Fruit fly (Drosophila melanogaster) whole organism, embryonic: Measurements from ENCODE around the gene sr.

Experiments used
- Atf6 ChIP-seq: fragments of 200-800 bp; sonication (Bioruptor generic); IDR thresholded peaks from 2 replicates; pipeline ENCODE4 v1.3.6; 2022; ENCODE audit warnings: missing biosample characterization, missing genetic modification characterization
- CG10543 ChIP-seq: fragments of 200-800 bp; sonication (Bioruptor generic); optimal IDR thresholded peaks from 3 replicates; lab custom pipeline; 2017; ENCODE audit warnings: missing biosample characterization, mild to moderate bottlenecking, missing genetic modification characterization, moderate library complexity
- CG12659 ChIP-seq: fragments of 200-800 bp; sonication (Bioruptor generic); optimal IDR thresholded peaks from 3 replicates; lab custom pipeline; 2017; ENCODE audit warnings: mild to moderate bottlenecking, missing biosample characterization, missing genetic modification reagents, missing genetic modification characterization
- CG13287 ChIP-seq: fragments of 200-800 bp; sonication (Bioruptor generic); IDR thresholded peaks from 2 replicates; pipeline ENCODE4 v1.3.6; 2022; ENCODE audit warnings: missing biosample characterization, missing genetic modification characterization; ENCODE audit not compliant: partially characterized antibody
- CG15696 ChIP-seq: fragments of 200-800 bp; sonication (Bioruptor generic); optimal IDR thresholded peaks from 2 replicates; lab custom pipeline; 2019; ENCODE audit warnings: missing biosample characterization, mild to moderate bottlenecking, missing genetic modification characterization, moderate library complexity
- CG1832 ChIP-seq: fragments of 200-800 bp; sonication (Bioruptor generic); optimal IDR thresholded peaks from 2 replicates; lab custom pipeline; 2017; ENCODE audit warnings: missing biosample characterization, mild to moderate bottlenecking, missing genetic modification characterization, inconsistent platforms
- CG2120 ChIP-seq: fragments of 200-800 bp; sonication (Bioruptor generic); optimal IDR thresholded peaks from 3 replicates; lab custom pipeline; 2016; ENCODE audit warnings: missing biosample characterization, missing genetic modification characterization
- CG2712 ChIP-seq: fragments of 200-800 bp; optimal IDR thresholded peaks from 3 replicates; lab custom pipeline; 2019; ENCODE audit warnings: missing biosample characterization, mild to moderate bottlenecking, missing genetic modification characterization, moderate library complexity
- CG34376 ChIP-seq: fragments of 200-800 bp; sonication (Bioruptor generic); optimal IDR thresholded peaks from 2 replicates; lab custom pipeline; 2018; ENCODE audit warnings: missing biosample characterization, mild to moderate bottlenecking, missing genetic modification characterization
- CG34422 ChIP-seq: fragments of 200-800 bp; sonication (Bioruptor generic); IDR thresholded peaks from 3 replicates; pipeline ENCODE4 v1.3.6; 2022; ENCODE audit warnings: missing biosample characterization, missing genetic modification characterization
- CG3847 ChIP-seq: fragments of 200-800 bp; sonication (Bioruptor generic); IDR thresholded peaks from 2 replicates; pipeline ENCODE4 v1.3.6; 2022; ENCODE audit warnings: missing biosample characterization, missing genetic modification characterization
- CG3995 ChIP-seq: fragments of 200-800 bp; sonication (Bioruptor generic); optimal IDR thresholded peaks from 3 replicates; lab custom pipeline; 2016; ENCODE audit warnings: missing biosample characterization, missing genetic modification characterization
- CG7928 ChIP-seq: fragments of 200-800 bp; sonication (Bioruptor generic); optimal IDR thresholded peaks from 2 replicates; lab custom pipeline; 2017; ENCODE audit warnings: missing biosample characterization, mild to moderate bottlenecking, missing genetic modification characterization
- CG7987 ChIP-seq: fragments of 200-800 bp; sonication (Bioruptor generic); optimal IDR thresholded peaks from 2 replicates; lab custom pipeline; 2018; ENCODE audit warnings: missing biosample characterization, mild to moderate bottlenecking, missing genetic modification characterization, moderate library complexity
- CG8924 ChIP-seq: fragments of 200-800 bp; optimal IDR thresholded peaks from 3 replicates; lab custom pipeline; 2019; ENCODE audit warnings: missing biosample characterization, mild to moderate bottlenecking, missing genetic modification characterization, moderate library complexity
- CG9932 ChIP-seq: fragments of 200-800 bp; sonication (Bioruptor generic); IDR thresholded peaks from 2 replicates; pipeline ENCODE4 v1.3.6; 2022; ENCODE audit warnings: missing biosample characterization, missing genetic modification characterization
- D19A ChIP-seq: fragments of 200-800 bp; optimal IDR thresholded peaks from 3 replicates; lab custom pipeline; 2019; ENCODE audit warnings: missing biosample characterization, mild to moderate bottlenecking, missing genetic modification characterization, moderate library complexity
- Dek ChIP-seq: fragments of 200-800 bp; sonication (Bioruptor generic); optimal IDR thresholded peaks from 3 replicates; lab custom pipeline; 2019; ENCODE audit warnings: missing biosample characterization, mild to moderate bottlenecking, missing genetic modification characterization, moderate library complexity
- E2f2 ChIP-seq: fragments of 200-800 bp; sonication (Bioruptor generic); IDR thresholded peaks from 2 replicates; pipeline ENCODE4 v1.3.6; 2022; ENCODE audit warnings: missing biosample characterization, missing genetic modification characterization
- Gug ChIP-seq: fragments of 200-800 bp; sonication (Bioruptor generic); IDR thresholded peaks from 4 replicates; pipeline ENCODE4 v1.3.6; 2022; ENCODE audit warnings: missing biosample characterization, missing genetic modification characterization
- Jarid2 ChIP-seq: fragments of 200-800 bp; sonication (Bioruptor generic); optimal IDR thresholded peaks from 3 replicates; lab custom pipeline; 2017; ENCODE audit warnings: mild to moderate bottlenecking, missing biosample characterization, missing genetic modification reagents, missing genetic modification characterization
- MBD-R2 ChIP-seq: fragments of 200-800 bp; sonication (Bioruptor generic); IDR thresholded peaks from 2 replicates; pipeline ENCODE4 v1.3.6; 2022; ENCODE audit warnings: missing biosample characterization, missing genetic modification characterization
- Med ChIP-seq: fragments of 200-800 bp; sonication (Bioruptor generic); peaks from one replicate; lab custom pipeline; 2016; ENCODE audit warnings: missing biosample characterization, missing genetic modification characterization, mild to moderate bottlenecking, inconsistent platforms, moderate library complexity
- NFAT ChIP-seq: fragments of 200-800 bp; sonication (Bioruptor generic); IDR thresholded peaks from 2 replicates; pipeline ENCODE4 v1.3.6; 2022; ENCODE audit warnings: missing biosample characterization, missing genetic modification characterization
- Pdp1 ChIP-seq, 2 experiments: fragments of 200-800 bp; sonication (Bioruptor generic); optimal IDR thresholded peaks; 3 replicates each; lab custom pipeline; 2016; ENCODE audit warnings: missing biosample characterization in 2 of 2, missing genetic modification characterization in 2 of 2, mild to moderate bottlenecking in 1 of 2, moderate library complexity in 1 of 2
- Ptx1 ChIP-seq: fragments of 200-800 bp; sonication (Bioruptor generic); IDR thresholded peaks from 2 replicates; pipeline ENCODE4 v1.3.6; 2022; ENCODE audit warnings: missing biosample characterization, missing genetic modification characterization
- Rfx ChIP-seq: fragments of 200-800 bp; sonication (Bioruptor generic); IDR thresholded peaks from 2 replicates; pipeline ENCODE4 v1.3.6; 2022; ENCODE audit warnings: missing biosample characterization, missing genetic modification characterization
- Sry-δ ChIP-seq: fragments of 200-800 bp; sonication (Bioruptor generic); optimal IDR thresholded peaks from 2 replicates; lab custom pipeline; 2016; ENCODE audit warnings: missing biosample characterization, missing genetic modification characterization
- Stat92E ChIP-seq, 3 experiments: fragments of >200 bp in 2 of 3; fragments of 200-800 bp in 1 of 3; sonication (Bioruptor generic) in 1 of 3; optimal IDR thresholded peaks; 2 replicates each; lab custom pipeline; 2017 to 2019; ENCODE audit warnings: missing biosample characterization in 3 of 3, missing genetic modification characterization in 3 of 3, mild to moderate bottlenecking in 1 of 3, moderate library complexity in 1 of 3
- Trl ChIP-seq, 3 experiments: fragments of >200 bp in 2 of 3; fragments of 200-800 bp in 1 of 3; sonication (Bioruptor generic) in 1 of 3; optimal IDR thresholded peaks; 2 replicates in 1 of 3; 3 replicates in 2 of 3; lab custom pipeline; 2016 to 2017; ENCODE audit warnings: missing biosample characterization in 1 of 3, missing genetic modification characterization in 1 of 3
- dimm ChIP-seq: fragments of 200-800 bp; sonication (Bioruptor generic); IDR thresholded peaks from 2 replicates; pipeline ENCODE4 v1.3.6; 2022; ENCODE audit warnings: missing biosample characterization, missing genetic modification characterization
- h ChIP-seq: fragments of >200 bp; optimal IDR thresholded peaks from 2 replicates; lab custom pipeline; 2017
- hbn ChIP-seq: fragments of 200-800 bp; sonication (Bioruptor generic); IDR thresholded peaks from 2 replicates; pipeline ENCODE4 v1.3.6; 2022; ENCODE audit warnings: missing biosample characterization, missing genetic modification characterization; ENCODE audit not compliant: partially characterized antibody
- insv ChIP-seq, 2 experiments: fragments of 200-800 bp; sonication (Bioruptor generic); optimal IDR thresholded peaks; 3 replicates each; lab custom pipeline; 2016 to 2018; ENCODE audit warnings: missing biosample characterization in 2 of 2, missing genetic modification characterization in 2 of 2
- mld ChIP-seq: fragments of 200-800 bp; sonication (Bioruptor generic); IDR thresholded peaks from 3 replicates; pipeline ENCODE4 v1.3.6; 2022; ENCODE audit warnings: missing biosample characterization, missing genetic modification characterization; ENCODE audit not compliant: partially characterized antibody
- nerfin-1 ChIP-seq: fragments of 200-800 bp; sonication (Bioruptor generic); optimal IDR thresholded peaks from 3 replicates; lab custom pipeline; 2019; ENCODE audit warnings: missing biosample characterization, mild to moderate bottlenecking, missing genetic modification characterization, moderate library complexity
- phol ChIP-seq: fragments of 200-800 bp; sonication (Bioruptor generic); optimal IDR thresholded peaks from 3 replicates; lab custom pipeline; 2018; ENCODE audit warnings: missing biosample characterization, mild to moderate bottlenecking, missing genetic modification characterization, moderate library complexity
- row ChIP-seq: fragments of 200-800 bp; sonication (Bioruptor generic); IDR thresholded peaks from 3 replicates; pipeline ENCODE4 v1.3.6; 2022; ENCODE audit warnings: missing biosample characterization, missing genetic modification characterization
- slbo ChIP-seq: fragments of 200-800 bp; sonication (Bioruptor generic); IDR thresholded peaks from 2 replicates; pipeline ENCODE4 v1.3.6; 2022; ENCODE audit warnings: missing biosample characterization, missing genetic modification characterization
- stwl ChIP-seq: fragments of 200-800 bp; sonication (Bioruptor generic); optimal IDR thresholded peaks from 3 replicates; lab custom pipeline; 2018; ENCODE audit warnings: missing biosample characterization, mild to moderate bottlenecking, missing genetic modification characterization, moderate library complexity
- vvl ChIP-seq: fragments of 200-800 bp; sonication (Bioruptor generic); IDR thresholded peaks from 2 replicates; pipeline ENCODE4 v1.3.6; 2022; ENCODE audit warnings: missing biosample characterization, missing genetic modification characterization
- yki ChIP-seq: fragments of >200 bp; optimal IDR thresholded peaks from 3 replicates; lab custom pipeline; 2018

Gene sr

dm6 chr3R:18166261-18166720 lies 75.7 kb downstream of the sr start (continued):
- TF ChIP-seq Sry-δ (peak; percentile 31), CG34376 (GFP tag; lab: Kevin White, UChicago) (peak; percentile 0), CG12659 (GFP tag; lab: Kevin White, UChicago) (peak; percentile 16), h (no peak), CG8924 (tag; lab: Kevin White, UChicago) (peak; percentile 7), CG2120 (GFP tag; lab: Kevin White, UChicago) (peak; percentile 6), CG15696 (tag; lab: Kevin White, UChicago) (no peak), Gug (GFP tag; lab: Robert Waterston, UW) (peak; percentile 32; the same call in 2 of the 4 replicates), dimm (no peak), CG10543 (GFP tag; lab: Kevin White, UChicago) (peak; percentile 40), MBD-R2 (GFP tag; lab: Robert Waterston, UW) (peak; percentile 56), CG1832 (no peak), mld (0 out of 3 replicates have a peak, but pooled peaks have one; percentile 29), hbn (peak; percentile 27; the same call in 1 of the 2 replicates), stwl (tag; lab: Kevin White, UChicago) (peak; percentile 29), CG34422 (GFP tag; lab: Robert Waterston, UW) (peak; percentile 49; the same call in 1 of the 3 replicates), CG7928 (GFP tag; lab: Kevin White, UChicago) (peak; percentile 34), yki (lab: Kevin White, UChicago) (no peak), Stat92E (GFP tag; optimal IDR thresholded peaks at IDR 0.05; lab: Kevin White, UChicago) (no peak), Pdp1 (GFP tag; optimal IDR thresholded peaks at IDR 0.05; lab: Kevin White, UChicago) (peak in 1 of 2 experiments; percentile 94), insv (GFP tag; optimal IDR thresholded peaks at IDR 0.05; lab: Kevin White, UChicago) (peak in 1 of 2 experiments; percentile 29), phol (tag; lab: Kevin White, UChicago) (peak; percentile 20), nerfin-1 (tag; lab: Kevin White, UChicago) (peak; percentile 79), CG3847 (peak; percentile 28; the same call in 1 of the 2 replicates), Trl (optimal IDR thresholded peaks at IDR 0.05; lab: Kevin White, UChicago) (peak in 1 of 2 experiments; percentile 12), Trl (GFP tag; optimal IDR thresholded peaks at IDR 0.05; lab: Kevin White, UChicago) (no peak), CG13287 (GFP tag; lab: Robert Waterston, UW) (peak; percentile 18), CG9932 (GFP tag; lab: Robert Waterston, UW) (peak; percentile 27; the same call in 1 of the 2 replicates), CG3995 (GFP tag; lab: Kevin White, UChicago) (peak; percentile 5), Med (GFP tag; lab: Kevin White, UChicago) (peak; percentile 73)

DNA sequence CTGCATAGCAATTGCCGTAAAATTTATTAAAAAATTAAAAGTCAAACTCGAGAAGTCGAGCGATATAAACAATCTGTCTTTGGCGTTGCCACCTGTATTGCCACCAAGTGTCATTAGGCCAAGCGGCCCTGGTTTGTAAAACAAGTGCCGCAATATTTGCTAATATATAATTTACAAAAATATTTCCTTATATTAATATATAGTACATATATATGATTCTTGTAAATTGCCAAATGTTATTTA lies 76.5 kb downstream of the sr start, which contains the start of the genes CG7215 and Prx5:
TSS of gene CG7215 (minus strand) at position 101 of the 243 bp plus-strand sequence.
TSS of gene Prx5 (minus strand) at position 101 of the 243 bp plus-strand sequence.
- peak; percentile 48; the same call in 2 of the 4 replicates for TF ChIP-seq Gug (GFP tag; lab: Robert Waterston, UW)
- TF ChIP-seq Jarid2 (GFP tag; lab: Kevin White, UChicago) = no peak
- TF ChIP-seq Dek (tag; lab: Kevin White, UChicago) = no peak
- peak; percentile 7; the same call in 1 of the 2 replicates for TF ChIP-seq vvl
- peak; percentile 18 for TF ChIP-seq D19A (tag; lab: Kevin White, UChicago)
- peak; percentile 41 for TF ChIP-seq row (GFP tag; lab: Robert Waterston, UW)
- TF ChIP-seq MBD-R2 (GFP tag; lab: Robert Waterston, UW) = peak; percentile 15; the same call in 1 of the 2 replicates
- peak; percentile 31; the same call in 1 of the 2 replicates for TF ChIP-seq Ptx1
- TF ChIP-seq CG2712 (tag; lab: Kevin White, UChicago) = no peak
- peak; percentile 25; the same call in 1 of the 2 replicates for TF ChIP-seq slbo (GFP tag; lab: Robert Waterston, UW)
- peak; percentile 12; the same call in 1 of the 2 replicates for TF ChIP-seq Rfx (GFP tag; lab: Robert Waterston, UW)
- TF ChIP-seq CG7987 (GFP tag; lab: Kevin White, UChicago) = no peak
- TF ChIP-seq CG9932 (GFP tag; lab: Robert Waterston, UW) = peak; percentile 26; the same call in 1 of the 2 replicates
- TF ChIP-seq E2f2 = peak; percentile 9; the same call in 1 of the 2 replicates
- peak; percentile 25; the same call in 1 of the 2 replicates for TF ChIP-seq NFAT (GFP tag; lab: Robert Waterston, UW)
- no peak for TF ChIP-seq Atf6 (GFP tag; lab: Robert Waterston, UW)
- TF ChIP-seq, all 482 proteins: peak for 11
